Worm (Caenorhabditis elegans): ENCODE measurements around the gene F53A9.1.

F53A9.1 gene

DNA sequence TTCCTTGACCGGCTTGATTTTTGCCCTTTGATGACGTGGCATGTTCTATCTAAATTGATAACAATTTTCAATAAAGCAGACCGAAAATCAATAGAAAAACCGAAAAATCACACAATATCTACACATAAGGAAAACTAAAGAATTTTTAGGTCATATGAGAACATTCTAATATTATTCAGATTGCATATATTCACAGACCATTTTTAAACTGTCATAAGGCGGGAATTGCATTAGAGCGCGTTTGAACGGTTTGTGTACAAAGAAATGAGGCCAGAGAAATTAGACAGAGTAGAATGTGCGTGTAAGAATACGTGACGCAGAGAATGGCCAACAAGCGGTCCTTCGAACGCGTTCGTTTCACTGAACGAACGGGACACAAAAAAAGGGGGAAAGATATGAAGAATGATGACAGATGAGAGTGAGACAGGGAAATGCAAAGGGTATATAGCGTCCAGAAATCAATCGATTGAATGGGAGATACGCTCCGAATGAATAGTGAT, 25.6 kb downstream of the F53A9.1 start, which contains the start of gene M02D8.3:
Gene M02D8.3 (minus strand): TSS at position 51 of the 500 bp plus-strand sequence.
- TF ChIP-seq cog-1 (tag; optimal IDR thresholded peaks at IDR 0.05), result peak; percentile 14
- TF ChIP-seq tab-1 (GFP tag; IDR thresholded peaks at IDR 0.05), result no peak

DNA sequence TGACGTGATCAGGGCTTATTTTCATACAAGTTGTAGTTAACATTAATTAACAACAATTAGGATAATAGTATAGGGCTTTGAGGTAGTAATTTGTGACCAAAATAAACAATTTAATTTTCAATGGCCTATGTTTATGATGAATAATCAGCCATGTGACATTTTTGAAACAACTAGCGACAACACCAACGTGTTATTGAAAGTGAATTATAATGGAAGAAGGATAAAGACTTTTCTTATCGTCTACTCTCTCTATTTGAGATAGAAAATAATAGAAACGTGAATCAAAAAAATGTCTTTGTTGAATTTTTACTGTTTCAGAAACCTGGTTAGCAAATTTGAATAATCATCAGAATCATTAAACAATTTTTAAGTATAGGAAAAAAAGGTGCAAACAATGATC, 26.4 kb downstream of the F53A9.1 start:
- TF ChIP-seq T22C8.4 (GFP tag; IDR thresholded peaks at IDR 0.05), result no peak
- TF ChIP-seq flt-1 (GFP tag; IDR thresholded peaks at IDR 0.05), result no peak
- no peak for TF ChIP-seq ztf-29 (GFP tag; IDR thresholded peaks at IDR 0.05)
- no peak for TF ChIP-seq klf-2 (GFP tag; conservative IDR thresholded peaks at IDR 0.05)
- TF ChIP-seq tab-1 (GFP tag; IDR thresholded peaks at IDR 0.05), result no peak
- TF ChIP-seq cog-1 (tag; optimal IDR thresholded peaks at IDR 0.05), result no peak
- TF ChIP-seq ztf-23 (GFP tag; IDR thresholded peaks at IDR 0.05), result no peak
- no peak for TF ChIP-seq ref-1 (GFP tag; conservative IDR thresholded peaks at IDR 0.05)
- TF ChIP-seq med-1 (GFP tag; optimal IDR thresholded peaks at IDR 0.05; ENCODE audit: insufficient read depth), result no peak

DNA sequence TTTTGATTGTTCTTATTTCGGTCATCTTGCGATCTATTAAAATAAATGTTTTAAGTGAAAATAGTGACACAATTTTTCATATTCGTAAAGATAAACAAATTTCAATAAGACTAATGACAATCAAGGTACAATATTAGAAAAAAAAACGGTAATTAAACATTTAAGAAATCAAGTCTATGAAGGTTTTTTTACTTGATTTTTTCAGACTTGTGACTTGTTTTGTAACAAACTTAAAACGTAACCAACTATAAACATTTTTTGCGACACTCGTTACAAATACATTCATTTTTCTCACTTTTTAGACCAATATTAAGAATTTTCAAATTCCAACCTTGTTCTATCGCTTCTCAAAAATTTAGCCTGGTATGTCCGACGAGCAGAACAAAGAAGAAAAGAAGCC, 28.0 kb downstream of the F53A9.1 start, which contains the start of gene M02D8.2:
Gene M02D8.2 (plus strand): TSS at position 301 of the 400 bp plus-strand sequence.
- no peak for TF ChIP-seq tab-1 (GFP tag; IDR thresholded peaks at IDR 0.05)
- no peak for TF ChIP-seq cog-1 (tag; optimal IDR thresholded peaks at IDR 0.05)
- no peak for TF ChIP-seq med-1 (GFP tag; optimal IDR thresholded peaks at IDR 0.05; ENCODE audit: insufficient read depth)
- no peak for TF ChIP-seq ztf-23 (GFP tag; IDR thresholded peaks at IDR 0.05)
- TF ChIP-seq flt-1 (GFP tag; IDR thresholded peaks at IDR 0.05), result no peak
- TF ChIP-seq T22C8.4 (GFP tag; IDR thresholded peaks at IDR 0.05), result no peak
- TF ChIP-seq klf-2 (GFP tag; conservative IDR thresholded peaks at IDR 0.05), result no peak
- TF ChIP-seq ztf-29 (GFP tag; IDR thresholded peaks at IDR 0.05), result no peak
- TF ChIP-seq ref-1 (GFP tag; conservative IDR thresholded peaks at IDR 0.05), result no peak

DNA sequence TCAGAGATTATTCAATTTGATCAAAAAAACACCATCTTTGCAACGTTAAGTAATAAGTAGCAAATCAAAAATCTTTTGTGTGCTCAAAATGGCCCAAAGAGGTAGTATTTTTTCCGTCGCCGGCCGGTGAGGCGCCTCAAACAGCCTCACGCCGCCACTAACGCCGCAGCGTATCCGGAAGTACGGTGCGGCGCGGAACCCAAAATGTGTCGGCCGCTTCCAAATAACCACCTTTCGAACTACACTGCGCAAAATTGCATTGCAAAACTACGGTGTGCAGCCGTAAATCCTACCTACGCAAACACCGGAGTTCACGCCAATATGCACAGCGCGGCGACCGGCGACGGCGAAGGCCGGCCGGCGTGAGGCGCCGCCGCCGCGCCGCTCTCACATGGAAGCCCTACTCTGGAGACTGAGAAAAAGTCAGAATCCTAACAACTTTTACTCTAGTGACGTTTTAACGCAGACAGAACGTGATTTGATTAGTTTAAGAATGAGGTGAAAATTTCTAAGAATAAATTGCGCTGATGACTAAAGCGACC, 30.3 kb downstream of the F53A9.1 start:
- TF ChIP-seq flt-1 (GFP tag; IDR thresholded peaks at IDR 0.05) (no peak), ref-1 (GFP tag; conservative IDR thresholded peaks at IDR 0.05) (no peak), ztf-29 (GFP tag; IDR thresholded peaks at IDR 0.05) (no peak), ztf-23 (GFP tag; IDR thresholded peaks at IDR 0.05) (no peak), cog-1 (tag; optimal IDR thresholded peaks at IDR 0.05) (no peak), T22C8.4 (GFP tag; IDR thresholded peaks at IDR 0.05) (no peak), med-1 (GFP tag; optimal IDR thresholded peaks at IDR 0.05; ENCODE audit: insufficient read depth) (no peak), klf-2 (GFP tag; conservative IDR thresholded peaks at IDR 0.05) (no peak), tab-1 (GFP tag; IDR thresholded peaks at IDR 0.05) (no peak)

DNA sequence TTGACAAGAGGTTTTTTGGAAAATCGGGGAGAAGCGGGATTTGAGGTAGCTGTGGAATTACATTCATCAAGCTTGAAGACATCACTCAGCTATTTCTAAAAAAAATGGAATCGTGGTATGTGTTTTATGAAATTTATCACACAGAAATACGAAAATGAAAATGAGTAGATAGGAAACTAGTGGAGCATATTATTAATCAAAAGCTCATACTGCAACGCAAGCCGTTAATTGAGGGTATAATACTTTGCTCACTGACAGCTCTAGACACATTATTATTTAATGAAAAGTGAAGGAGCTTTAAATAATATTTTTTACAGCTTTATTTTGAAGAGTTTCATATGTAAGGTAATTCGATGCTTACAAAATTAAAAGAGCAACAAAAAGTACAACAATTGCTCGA, 31.5 kb downstream of the F53A9.1 start, which contains the start of gene M02D8.7:
Gene M02D8.7 (minus strand): TSS at position 101 of the 400 bp plus-strand sequence.
- TF ChIP-seq ztf-23 (GFP tag; IDR thresholded peaks at IDR 0.05) (no peak), T22C8.4 (GFP tag; IDR thresholded peaks at IDR 0.05) (no peak), ztf-29 (GFP tag; IDR thresholded peaks at IDR 0.05) (no peak), med-1 (GFP tag; optimal IDR thresholded peaks at IDR 0.05; ENCODE audit: insufficient read depth) (no peak), klf-2 (GFP tag; conservative IDR thresholded peaks at IDR 0.05) (no peak), ref-1 (GFP tag; conservative IDR thresholded peaks at IDR 0.05) (no peak), flt-1 (GFP tag; IDR thresholded peaks at IDR 0.05) (no peak), tab-1 (GFP tag; IDR thresholded peaks at IDR 0.05) (no peak), cog-1 (tag; optimal IDR thresholded peaks at IDR 0.05) (no peak)

DNA sequence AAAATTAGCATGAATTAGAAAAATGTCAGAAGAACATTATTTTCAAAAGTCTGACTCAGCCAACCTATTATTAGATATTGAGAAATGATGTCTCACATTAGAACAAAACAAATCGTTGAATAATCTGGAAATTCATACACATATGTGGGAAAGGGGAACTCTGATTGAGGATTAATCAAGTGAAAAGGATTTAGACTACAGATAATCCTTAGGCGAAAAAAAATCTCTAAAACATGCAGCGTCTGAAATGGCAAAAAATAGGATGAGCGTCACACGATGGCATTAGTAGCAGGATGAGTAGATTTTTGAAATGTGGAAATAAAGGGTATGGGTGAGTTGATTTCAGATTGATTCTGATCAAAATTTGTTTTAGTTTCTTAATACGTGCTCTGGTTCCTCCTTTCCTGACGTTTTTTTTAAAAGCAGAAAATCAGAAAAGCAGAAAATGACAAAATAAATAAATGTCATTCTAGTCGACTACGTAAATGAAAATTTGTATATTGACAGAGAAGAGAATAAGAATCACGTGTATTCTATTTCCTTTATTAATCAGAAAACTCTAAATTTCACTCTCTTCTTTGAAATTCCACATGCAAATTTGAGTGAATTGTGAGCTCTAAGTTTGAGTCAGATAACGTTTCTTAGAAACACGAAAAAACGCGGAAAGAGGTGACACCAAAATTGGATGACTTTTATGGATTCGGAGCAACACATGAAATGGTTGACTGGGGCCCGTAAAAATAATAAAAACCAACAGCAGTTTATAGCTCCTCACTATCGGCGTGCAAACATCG, 33.0 kb downstream of the F53A9.1 start:
- TF ChIP-seq med-1 (GFP tag; optimal IDR thresholded peaks at IDR 0.05; ENCODE audit: insufficient read depth), result no peak
- TF ChIP-seq T22C8.4 (GFP tag; IDR thresholded peaks at IDR 0.05), result no peak
- no peak for TF ChIP-seq ztf-23 (GFP tag; IDR thresholded peaks at IDR 0.05)
- no peak for TF ChIP-seq klf-2 (GFP tag; conservative IDR thresholded peaks at IDR 0.05)
- no peak for TF ChIP-seq tab-1 (GFP tag; IDR thresholded peaks at IDR 0.05)
- no peak for TF ChIP-seq flt-1 (GFP tag; IDR thresholded peaks at IDR 0.05)
- TF ChIP-seq ztf-29 (GFP tag; IDR thresholded peaks at IDR 0.05), result no peak
- TF ChIP-seq ref-1 (GFP tag; conservative IDR thresholded peaks at IDR 0.05), result no peak
- no peak for TF ChIP-seq cog-1 (tag; optimal IDR thresholded peaks at IDR 0.05)

DNA sequence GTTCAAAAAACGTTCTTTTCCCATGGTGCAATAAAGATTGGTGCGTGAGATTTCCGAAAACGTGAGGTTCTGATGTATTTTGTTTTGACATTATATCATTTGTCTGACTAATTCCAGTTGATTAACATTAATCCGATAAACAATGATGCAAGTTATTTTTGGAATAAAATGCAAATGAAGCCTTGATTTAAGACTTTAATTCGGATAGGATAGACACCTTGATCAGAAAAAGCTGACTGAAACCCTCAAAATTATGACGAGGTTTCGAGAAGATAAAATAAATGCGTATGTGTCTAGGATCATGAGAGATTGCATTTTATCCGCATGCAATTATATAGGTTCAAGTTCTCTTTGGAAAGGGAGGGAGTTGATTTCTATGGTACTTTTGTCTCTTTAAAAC, 34.1 kb downstream of the F53A9.1 start:
- TF ChIP-seq ztf-23 (GFP tag; IDR thresholded peaks at IDR 0.05), result no peak
- no peak for TF ChIP-seq tab-1 (GFP tag; IDR thresholded peaks at IDR 0.05)
- no peak for TF ChIP-seq med-1 (GFP tag; optimal IDR thresholded peaks at IDR 0.05; ENCODE audit: insufficient read depth)
- TF ChIP-seq ztf-29 (GFP tag; IDR thresholded peaks at IDR 0.05), result no peak
- TF ChIP-seq cog-1 (tag; optimal IDR thresholded peaks at IDR 0.05), result no peak
- no peak for TF ChIP-seq ref-1 (GFP tag; conservative IDR thresholded peaks at IDR 0.05)
- no peak for TF ChIP-seq T22C8.4 (GFP tag; IDR thresholded peaks at IDR 0.05)

DNA sequence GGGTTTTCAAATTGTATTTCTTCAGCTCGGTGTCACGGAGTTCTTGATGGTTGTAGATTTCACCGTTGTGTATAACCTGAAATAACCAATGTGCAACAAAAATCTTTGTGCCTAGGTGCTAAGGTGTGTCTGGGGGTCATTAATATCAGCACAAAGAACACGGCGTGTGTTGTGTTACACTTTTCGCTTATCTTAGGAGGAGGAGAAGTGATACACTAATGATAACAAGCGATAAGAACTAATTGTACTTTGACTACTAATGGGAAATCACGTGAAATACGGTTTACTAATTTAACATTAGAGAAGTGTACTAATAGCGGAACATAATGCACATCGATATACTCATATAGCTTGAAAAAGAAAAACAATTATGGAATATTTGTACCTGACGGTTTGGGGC, 38.8 kb downstream of the F53A9.1 start:
- no peak for TF ChIP-seq flt-1 (GFP tag; IDR thresholded peaks at IDR 0.05)
- TF ChIP-seq ztf-29 (GFP tag; IDR thresholded peaks at IDR 0.05), result no peak
- no peak for TF ChIP-seq tab-1 (GFP tag; IDR thresholded peaks at IDR 0.05)
- no peak for TF ChIP-seq T22C8.4 (GFP tag; IDR thresholded peaks at IDR 0.05)
- no peak for TF ChIP-seq cog-1 (tag; optimal IDR thresholded peaks at IDR 0.05)
- TF ChIP-seq klf-2 (GFP tag; conservative IDR thresholded peaks at IDR 0.05), result no peak
- no peak for TF ChIP-seq ref-1 (GFP tag; conservative IDR thresholded peaks at IDR 0.05)
- TF ChIP-seq ztf-23 (GFP tag; IDR thresholded peaks at IDR 0.05), result no peak
- TF ChIP-seq med-1 (GFP tag; optimal IDR thresholded peaks at IDR 0.05; ENCODE audit: insufficient read depth), result no peak

DNA sequence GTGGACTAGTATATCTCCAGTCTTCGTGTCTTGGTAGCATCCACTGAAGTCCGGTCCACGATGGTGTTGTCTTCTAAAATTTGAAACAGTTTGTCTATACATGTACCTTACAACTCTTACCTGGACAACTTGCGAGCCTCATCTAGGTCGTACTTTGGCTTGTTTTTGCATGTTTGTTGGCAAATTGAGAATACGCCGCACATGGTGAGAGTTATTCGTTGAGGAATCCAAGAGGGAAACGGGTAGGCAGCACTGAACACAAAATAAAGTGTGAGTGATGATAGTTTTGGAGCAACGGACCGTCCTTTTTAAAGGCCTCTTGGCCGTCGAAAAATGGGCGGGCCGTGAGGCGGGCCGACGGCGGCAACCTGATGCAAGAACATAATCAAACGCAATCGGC, 39.3 kb downstream of the F53A9.1 start, which contains the start of gene asns-2:
Gene asns-2 (minus strand): TSS at position 282 of the 400 bp plus-strand sequence.
- TF ChIP-seq klf-2 (GFP tag; conservative IDR thresholded peaks at IDR 0.05), result no peak
- no peak for TF ChIP-seq tab-1 (GFP tag; IDR thresholded peaks at IDR 0.05)
- no peak for TF ChIP-seq T22C8.4 (GFP tag; IDR thresholded peaks at IDR 0.05)
- TF ChIP-seq ref-1 (GFP tag; conservative IDR thresholded peaks at IDR 0.05), result no peak
- no peak for TF ChIP-seq ztf-29 (GFP tag; IDR thresholded peaks at IDR 0.05)
- no peak for TF ChIP-seq flt-1 (GFP tag; IDR thresholded peaks at IDR 0.05)
- TF ChIP-seq ztf-23 (GFP tag; IDR thresholded peaks at IDR 0.05), result no peak
- no peak for TF ChIP-seq med-1 (GFP tag; optimal IDR thresholded peaks at IDR 0.05; ENCODE audit: insufficient read depth)
- no peak for TF ChIP-seq cog-1 (tag; optimal IDR thresholded peaks at IDR 0.05)
